Fruit fly (Drosophila melanogaster) whole organism, adult: ENCODE measurements around the gene Las.

Experiments
- CG11617 ChIP-seq: fragments of 200-800 bp; sonication (Bioruptor generic); optimal IDR thresholded peaks from 2 replicates; lab custom pipeline; 2017; ENCODE audit warnings: mild to moderate bottlenecking, missing biosample characterization, missing genetic modification reagents, missing genetic modification characterization
- CG12768 ChIP-seq: fragments of 200-800 bp; sonication (Bioruptor generic); optimal IDR thresholded peaks from 2 replicates; lab custom pipeline; 2017; ENCODE audit warnings: missing biosample characterization, missing genetic modification characterization, mild to moderate bottlenecking, moderate library complexity, missing genetic modification reagents
- CG14711 ChIP-seq: fragments of 200-800 bp; sonication (Bioruptor generic); optimal IDR thresholded peaks from 2 replicates; lab custom pipeline; 2018; ENCODE audit warnings: missing biosample characterization, mild to moderate bottlenecking, missing genetic modification characterization, moderate library complexity
- CG1620 ChIP-seq: fragments of 200-800 bp; sonication (Bioruptor generic); optimal IDR thresholded peaks from 2 replicates; lab custom pipeline; 2016; ENCODE audit warnings: missing biosample characterization, missing genetic modification characterization
- CG33017 ChIP-seq: fragments of 200-800 bp; sonication (Bioruptor generic); optimal IDR thresholded peaks from 2 replicates; lab custom pipeline; 2018; ENCODE audit warnings: missing biosample characterization, mild to moderate bottlenecking, missing genetic modification characterization, moderate library complexity
- CG5204 ChIP-seq: fragments of 200-800 bp; sonication (Bioruptor generic); optimal IDR thresholded peaks from 2 replicates; lab custom pipeline; 2016; ENCODE audit warnings: missing biosample characterization, missing genetic modification characterization
- CG7045 ChIP-seq: fragments of 200-800 bp; sonication (Bioruptor generic); optimal IDR thresholded peaks from 2 replicates; lab custom pipeline; 2017; ENCODE audit warnings: missing biosample characterization, mild to moderate bottlenecking, missing genetic modification characterization
- CG7101 ChIP-seq: fragments of 200-800 bp; sonication (Bioruptor generic); optimal IDR thresholded peaks from 2 replicates; lab custom pipeline; 2018; ENCODE audit warnings: missing biosample characterization, mild to moderate bottlenecking, missing genetic modification characterization, moderate library complexity
- Clk ChIP-seq: fragments of 200-800 bp; sonication (Bioruptor generic); optimal IDR thresholded peaks from 2 replicates; lab custom pipeline; 2017; ENCODE audit warnings: missing biosample characterization, missing genetic modification characterization
- Crg-1 ChIP-seq: fragments of 200-800 bp; sonication (Bioruptor generic); optimal IDR thresholded peaks from 2 replicates; lab custom pipeline; 2016; ENCODE audit warnings: missing biosample characterization, missing genetic modification characterization
- Hr96 ChIP-seq: fragments of 200-800 bp; sonication (Bioruptor generic); optimal IDR thresholded peaks from 2 replicates; lab custom pipeline; 2016; ENCODE audit warnings: missing biosample characterization, missing genetic modification characterization
- Mnt ChIP-seq: fragments of 200-800 bp; sonication (Bioruptor generic); optimal IDR thresholded peaks from 2 replicates; lab custom pipeline; 2016; ENCODE audit warnings: missing biosample characterization, mild to moderate bottlenecking, missing genetic modification characterization
- bab1 ChIP-seq: fragments of 200-800 bp; sonication (Bioruptor generic); optimal IDR thresholded peaks from 3 replicates; lab custom pipeline; 2019; ENCODE audit warnings: missing biosample characterization, mild to moderate bottlenecking, missing genetic modification characterization, moderate library complexity
- cic ChIP-seq: fragments of 200-800 bp; sonication (Bioruptor generic); optimal IDR thresholded peaks from 2 replicates; lab custom pipeline; 2017; ENCODE audit warnings: missing biosample characterization, mild to moderate bottlenecking, missing genetic modification characterization, moderate library complexity
- cnc ChIP-seq, 2 experiments: fragments of >200 bp; optimal IDR thresholded peaks; 2 replicates each; lab custom pipeline; 2017
- kay ChIP-seq: fragments of 200-800 bp; sonication (Bioruptor generic); peaks from one replicate; lab custom pipeline; 2016; ENCODE audit warnings: missing biosample characterization, missing genetic modification characterization, borderline replicate concordance
- ovo ChIP-seq: fragments of 200-800 bp; sonication (Bioruptor generic); optimal IDR thresholded peaks from 2 replicates; lab custom pipeline; 2016; ENCODE audit warnings: missing biosample characterization, missing genetic modification characterization
- pad ChIP-seq: fragments of 200-800 bp; sonication (Bioruptor generic); optimal IDR thresholded peaks from 3 replicates; lab custom pipeline; 2017; ENCODE audit warnings: missing biosample characterization, missing genetic modification characterization, mild to moderate bottlenecking, moderate library complexity, missing genetic modification reagents
- tj ChIP-seq: fragments of 200-800 bp; sonication (Bioruptor generic); optimal IDR thresholded peaks from 3 replicates; lab custom pipeline; 2017; ENCODE audit warnings: missing biosample characterization, mild to moderate bottlenecking, missing genetic modification characterization, moderate library complexity
- toe ChIP-seq: fragments of 200-800 bp; sonication (Bioruptor generic); optimal IDR thresholded peaks from 2 replicates; lab custom pipeline; 2016; ENCODE audit warnings: missing biosample characterization, missing genetic modification characterization

Gene Las

DNA sequence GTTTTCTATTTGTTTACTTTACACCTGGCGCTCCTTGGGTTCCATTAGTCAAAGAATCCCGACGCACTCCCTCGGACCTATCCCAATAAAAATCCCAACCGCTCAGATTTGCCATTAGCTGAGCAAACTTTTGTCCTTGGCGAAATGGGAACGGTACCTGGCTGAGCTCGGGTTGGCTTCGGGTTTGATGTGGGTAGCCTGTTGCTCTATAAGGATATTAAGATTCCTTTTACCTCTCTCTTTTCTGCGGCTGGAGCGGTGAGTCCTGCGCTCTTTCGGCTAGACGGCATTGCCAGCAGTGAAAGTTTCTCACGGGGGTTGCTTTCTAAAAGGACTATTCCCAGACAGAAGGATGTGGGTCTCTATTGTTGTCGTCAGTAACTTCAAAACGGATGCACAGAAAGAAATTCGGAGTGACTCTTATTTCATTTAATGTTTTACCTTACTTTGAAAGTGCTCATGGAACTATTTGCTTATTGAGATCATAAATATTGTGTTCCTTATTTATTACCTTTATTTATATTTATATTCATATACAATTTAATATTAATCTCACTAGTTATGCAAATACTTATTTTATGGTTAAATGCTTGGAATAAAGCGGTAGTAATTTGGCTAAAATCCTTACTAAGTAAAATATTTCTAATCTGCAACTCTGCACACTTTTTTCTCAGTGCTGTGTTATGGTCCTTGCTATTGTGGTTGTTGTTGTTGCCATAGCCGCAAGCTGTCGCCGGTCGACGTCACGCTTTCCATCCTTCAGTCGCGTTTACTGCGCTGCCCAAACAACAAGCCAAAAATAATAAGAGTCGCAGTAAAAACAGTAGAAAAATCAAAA lies 9.7 kb upstream of the Las start, which contains the start of gene CG5910:
Gene CG5910, plus strand, starts transcription at position 788 of the 838 bp plus-strand sequence.
- TF ChIP-seq CG14711 (tag; lab: Kevin White, UChicago) (peak; percentile 18), CG5204 (no peak), CG33017 (tag; lab: Kevin White, UChicago) (no peak), cic (GFP tag; lab: Kevin White, UChicago) (no peak), Clk (GFP tag; lab: Kevin White, UChicago) (no peak), kay (no peak), CG7045 (GFP tag; lab: Kevin White, UChicago) (peak; percentile 7), toe (no peak), bab1 (no peak), CG11617 (no peak)

- TF ChIP-seq CG7101 (tag; lab: Kevin White, UChicago) (no peak), cnc (optimal IDR thresholded peaks at IDR 0.05; lab: Kevin White, UChicago) (no peak), Clk (GFP tag; lab: Kevin White, UChicago) (no peak), CG7045 (GFP tag; lab: Kevin White, UChicago) (no peak), pad (GFP tag; lab: Kevin White, UChicago) (no peak)
Observed at dm6 chr3L:20440902-20441429, 8.8 kb upstream of the Las start.

DNA sequence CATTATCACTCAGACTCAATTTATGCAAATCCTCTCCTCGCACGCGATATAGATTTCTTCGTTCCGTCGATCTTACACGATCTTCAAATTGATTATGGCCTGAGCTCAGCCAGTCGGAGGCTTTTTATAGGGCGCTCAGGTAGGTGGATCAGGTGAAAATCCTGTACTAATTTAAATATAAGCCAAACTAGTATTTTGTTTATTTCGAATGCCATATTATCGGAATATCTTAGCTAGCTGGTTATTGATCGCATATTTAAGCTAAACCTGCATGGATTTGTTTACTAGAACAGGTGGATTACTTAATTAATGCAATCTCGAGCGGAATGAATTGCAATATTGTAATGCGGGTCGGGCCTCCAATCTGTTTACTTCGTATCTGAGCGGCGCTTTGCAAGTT lies 7.6 kb upstream of the Las start, which contains the start of gene Hpd:
Gene Hpd, minus strand, starts transcription at position 101 of the 400 bp plus-strand sequence.
- no peak for TF ChIP-seq CG1620 (GFP tag; lab: Kevin White, UChicago)
- TF ChIP-seq toe = no peak
- TF ChIP-seq CG33017 (tag; lab: Kevin White, UChicago) = no peak
- no peak for TF ChIP-seq tj (GFP tag; lab: Kevin White, UChicago)
- no peak for TF ChIP-seq Mnt (GFP tag; lab: Kevin White, UChicago)
- TF ChIP-seq Clk (GFP tag; lab: Kevin White, UChicago) = no peak
- TF ChIP-seq CG7045 (GFP tag; lab: Kevin White, UChicago) = no peak
- no peak for TF ChIP-seq pad (GFP tag; lab: Kevin White, UChicago)
- no peak for TF ChIP-seq CG14711 (tag; lab: Kevin White, UChicago)
- no peak for TF ChIP-seq Crg-1 (GFP tag; lab: Kevin White, UChicago)
- no peak for TF ChIP-seq CG7101 (tag; lab: Kevin White, UChicago)
- no peak for TF ChIP-seq ovo (GFP tag; lab: Kevin White, UChicago)
- no peak for TF ChIP-seq Hr96 (GFP tag; lab: Kevin White, UChicago)
- TF ChIP-seq cnc (optimal IDR thresholded peaks at IDR 0.05; lab: Kevin White, UChicago) = no peak
- TF ChIP-seq CG11617 = no peak
- no peak for TF ChIP-seq cic (GFP tag; lab: Kevin White, UChicago)
- no peak for TF ChIP-seq kay
- TF ChIP-seq CG12768 (GFP tag; lab: Kevin White, UChicago) = no peak

- TF ChIP-seq kay = no peak
- TF ChIP-seq Mnt (GFP tag; lab: Kevin White, UChicago) = peak; percentile 16
- TF ChIP-seq CG1620 (GFP tag; lab: Kevin White, UChicago) = no peak
Observed at dm6 chr3L:20436069-20436468, 3.9 kb upstream of the Las start, which contains the start of the genes mRpL15 and CtIP. mRpL15 (minus strand) TSS chr3L:20436209. CtIP (plus strand) TSS chr3L:20436250.

- TF ChIP-seq CG7045 (GFP tag; lab: Kevin White, UChicago) (no peak), CG11617 (no peak), Crg-1 (GFP tag; lab: Kevin White, UChicago) (no peak), CG1620 (GFP tag; lab: Kevin White, UChicago) (no peak), bab1 (no peak), CG5204 (no peak)
Observed at dm6 chr3L:20431619-20432018, 542 bp downstream of the Las start.

DNA sequence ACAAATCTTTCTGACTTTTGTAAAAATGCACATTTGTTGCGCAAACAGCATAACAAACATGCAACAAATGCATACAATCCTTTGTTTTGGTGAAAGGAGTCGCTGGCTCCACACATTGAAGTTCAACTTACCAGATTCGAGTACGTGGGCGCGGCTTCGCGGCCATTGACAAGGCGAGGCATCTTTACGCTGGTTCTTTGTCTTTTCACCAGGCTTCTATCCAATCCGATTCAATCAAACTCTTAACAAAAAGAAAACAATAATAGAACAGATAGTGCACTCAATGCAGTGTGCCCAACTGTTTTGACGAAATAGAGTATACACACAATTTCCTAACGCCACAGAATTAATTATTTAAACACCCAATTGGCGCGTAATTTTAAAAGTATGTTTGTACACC lies 2.0 kb downstream of the Las start, which contains the start of gene CG5262:
Gene CG5262, minus strand, starts transcription at position 294 of the 400 bp plus-strand sequence.
- no peak for TF ChIP-seq CG7045 (GFP tag; lab: Kevin White, UChicago)
- peak; percentile 63 for TF ChIP-seq tj (GFP tag; lab: Kevin White, UChicago)
- TF ChIP-seq bab1 = peak; percentile 32

dm6 chr3L:20427449-20427848 lies 4.7 kb downstream of the Las start, which contains the start of gene CG5274:
CG5274 (minus strand) TSS chr3L:20427666.
- TF ChIP-seq CG33017 (tag; lab: Kevin White, UChicago) = no peak
- TF ChIP-seq pad (GFP tag; lab: Kevin White, UChicago) = no peak
- TF ChIP-seq bab1 = peak; percentile 62
